Fruit fly (Drosophila melanogaster): ENCODE results near the gene SelR.

The SelR gene

DNA sequence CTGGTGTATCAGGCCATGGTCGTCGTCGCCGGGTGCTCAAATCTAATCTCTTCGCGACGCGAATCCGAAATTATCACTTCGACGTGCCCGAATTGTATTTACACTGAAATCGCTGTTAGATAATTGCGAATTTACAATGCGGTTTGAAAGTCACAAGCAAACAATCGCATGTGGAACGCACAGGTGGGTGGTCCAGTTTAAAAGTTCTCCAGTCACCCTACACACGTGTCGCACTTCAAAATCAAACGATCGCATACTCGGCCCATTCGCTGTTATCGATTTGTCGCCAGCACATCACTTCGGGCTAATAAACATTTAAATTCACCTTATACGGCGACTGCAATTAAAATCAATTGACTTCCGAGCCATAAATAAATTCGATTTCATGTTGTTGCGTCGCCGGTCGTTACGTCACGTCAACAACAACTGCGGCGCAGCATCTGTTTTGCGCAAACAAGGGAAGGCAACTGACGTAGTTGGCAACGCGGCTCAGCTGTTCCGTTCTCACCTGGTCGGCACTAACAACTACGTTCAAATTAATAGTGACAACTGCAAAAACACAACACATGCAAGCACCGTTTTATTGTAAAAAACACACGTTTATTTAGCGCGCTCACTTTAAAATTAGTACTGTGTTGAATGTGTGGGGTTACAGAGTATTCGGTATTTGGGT, 5.5 kb downstream of the SelR start, which contains the start of gene CG6574 (continued):
- no peak for TF ChIP-seq ewg (GFP tag; optimal IDR thresholded peaks at IDR 0.05)
- TF ChIP-seq vfl (GFP tag; optimal IDR thresholded peaks at IDR 0.05): no peak
- no peak for TF ChIP-seq CG33213 (GFP tag; optimal IDR thresholded peaks at IDR 0.05)
- TF ChIP-seq zen (tag; optimal IDR thresholded peaks at IDR 0.05): no peak
- TF ChIP-seq CG3163 (GFP tag; optimal IDR thresholded peaks at IDR 0.05): no peak
- no peak for TF ChIP-seq CG8281 (tag; optimal IDR thresholded peaks at IDR 0.05)
- TF ChIP-seq Dip2 (GFP tag; IDR thresholded peaks at IDR 0.05): no peak
- no peak for TF ChIP-seq CG18476 (GFP tag; optimal IDR thresholded peaks at IDR 0.05)
- no peak for TF ChIP-seq CG43689 (GFP tag; IDR thresholded peaks at IDR 0.05)
- no peak for TF ChIP-seq odd (GFP tag; optimal IDR thresholded peaks at IDR 0.05)
- no peak for TF ChIP-seq CG9727 (GFP tag; optimal IDR thresholded peaks at IDR 0.05)
- peak; percentile 10 for TF ChIP-seq CG3995 (GFP tag; optimal IDR thresholded peaks at IDR 0.05)
- TF ChIP-seq CG8290 (GFP tag; optimal IDR thresholded peaks at IDR 0.05): no peak
- TF ChIP-seq CG8290 (tag; optimal IDR thresholded peaks at IDR 0.05): peak in 1 of 2 experiments; percentile 14
- TF ChIP-seq CG17359 (tag; optimal IDR thresholded peaks at IDR 0.05): peak; percentile 28
- no peak for TF ChIP-seq Lpt (GFP tag; optimal IDR thresholded peaks at IDR 0.05)
- TF ChIP-seq CG7556 (GFP tag; optimal IDR thresholded peaks at IDR 0.05): peak; percentile 5
- no peak for TF ChIP-seq NFAT (GFP tag; IDR thresholded peaks at IDR 0.05)
- TF ChIP-seq HLHmδ (GFP tag; optimal IDR thresholded peaks at IDR 0.05): no peak
- no peak for TF ChIP-seq Awh (GFP tag; IDR thresholded peaks at IDR 0.05)
- TF ChIP-seq wek (GFP tag; optimal IDR thresholded peaks at IDR 0.05): peak; percentile 2
- no peak for TF ChIP-seq CG7786 (GFP tag; optimal IDR thresholded peaks at IDR 0.05)
- no peak for TF ChIP-seq Gsc (GFP tag; IDR thresholded peaks at IDR 0.05)
- no peak for TF ChIP-seq CG10147 (GFP tag; optimal IDR thresholded peaks at IDR 0.05)
- no peak for TF ChIP-seq nau (GFP tag; optimal IDR thresholded peaks at IDR 0.05)
- TF ChIP-seq HHEX (GFP tag; optimal IDR thresholded peaks at IDR 0.05): peak; percentile 15
- no peak for TF ChIP-seq Bgb (GFP tag; IDR thresholded peaks at IDR 0.05; ENCODE audit: partially characterized antibody)
- TF ChIP-seq insv (GFP tag; optimal IDR thresholded peaks at IDR 0.05): no peak
- TF ChIP-seq grn (GFP tag; optimal IDR thresholded peaks at IDR 0.05): no peak
- no peak for TF ChIP-seq Oli (tag; optimal IDR thresholded peaks at IDR 0.05)
- peak; percentile 67 for TF ChIP-seq exex (tag; optimal IDR thresholded peaks at IDR 0.05)
- peak; percentile 46 for TF ChIP-seq CG34376 (GFP tag; optimal IDR thresholded peaks at IDR 0.05)
- peak; percentile 29 for TF ChIP-seq CG10979 (tag; optimal IDR thresholded peaks at IDR 0.05)
- TF ChIP-seq zfh1 (GFP tag; IDR thresholded peaks at IDR 0.05): 0 out of 3 replicates have a peak, but pooled peaks have one; percentile 18
- no peak for TF ChIP-seq CG16863 (GFP tag; optimal IDR thresholded peaks at IDR 0.05)
- no peak for TF ChIP-seq CG4707 (GFP tag; optimal IDR thresholded peaks at IDR 0.05)
- TF ChIP-seq CG1792 (GFP tag; optimal IDR thresholded peaks at IDR 0.05): no peak
- TF ChIP-seq Antp (GFP tag; optimal IDR thresholded peaks at IDR 0.05): no peak
- TF ChIP-seq pros (GFP tag; optimal IDR thresholded peaks at IDR 0.05): no peak
- TF ChIP-seq CG6654 (GFP tag; optimal IDR thresholded peaks at IDR 0.05): peak; percentile 70
- no peak for TF ChIP-seq CG14860 (GFP tag; IDR thresholded peaks at IDR 0.05; ENCODE audit: partially characterized antibody)
- peak; percentile 6 for TF ChIP-seq ind (GFP tag; optimal IDR thresholded peaks at IDR 0.05)
- no peak for TF ChIP-seq lov (optimal IDR thresholded peaks at IDR 0.05)
- no peak for TF ChIP-seq lov (GFP tag; IDR thresholded peaks at IDR 0.05)
- no peak for TF ChIP-seq Tbp (GFP tag; optimal IDR thresholded peaks at IDR 0.05)
- no peak for TF ChIP-seq Chrac-16 (GFP tag; optimal IDR thresholded peaks at IDR 0.05)
- TF ChIP-seq dysf (GFP tag; IDR thresholded peaks at IDR 0.05): no peak
- TF ChIP-seq CG8924 (tag; optimal IDR thresholded peaks at IDR 0.05): peak; percentile 5
- no peak for TF ChIP-seq wor (GFP tag; IDR thresholded peaks at IDR 0.05)
- no peak for TF ChIP-seq croc (GFP tag; conservative IDR thresholded peaks at IDR 0.05)
- TF ChIP-seq CG15696 (tag; optimal IDR thresholded peaks at IDR 0.05): no peak

Data from whole organism, embryonic.